ENCODE assay signal across 4 worm cellular contexts in the genomic region with DNA sequence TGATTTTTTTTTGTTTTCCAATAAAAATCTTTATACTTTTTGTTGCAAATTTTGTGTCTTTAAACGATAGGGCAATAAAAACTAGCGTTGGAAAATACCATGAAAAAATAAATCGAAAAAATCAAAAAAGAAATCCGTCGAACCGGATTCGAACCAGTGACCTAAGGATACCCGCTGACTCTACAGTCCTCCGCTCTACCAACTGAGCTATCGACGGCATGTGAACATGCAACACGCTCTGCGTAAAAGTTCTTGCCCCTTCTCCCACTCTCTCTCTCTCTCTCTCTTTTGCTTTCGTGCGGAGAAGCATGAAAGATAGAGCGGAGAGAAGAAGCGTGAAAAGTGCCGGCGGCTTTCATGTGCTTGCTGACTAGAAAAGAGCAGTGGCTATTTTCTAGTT.
TF ChIP-seq lines count a peak whose summit lies in the region.

No protein-coding gene starts in this region.

TF ChIP-seq in whole organism, L2 larva, 48 proteins besides CTCF, POLR2A, EP300 and RAD21 (continued from another document):
- TF ChIP-seq unc-55 (GFP tag; optimal IDR thresholded peaks at IDR 0.05; lab: Kevin White, UChicago), result peak; percentile 66
- TF ChIP-seq C34F6.9 (tag; optimal IDR thresholded peaks at IDR 0.05; lab: Kevin White, UChicago), result peak; percentile 36
- peak; percentile 19 for TF ChIP-seq fos-1 (tag; optimal IDR thresholded peaks at IDR 0.05; lab: Kevin White, UChicago)
- TF ChIP-seq mab-5 (tag; optimal IDR thresholded peaks at IDR 0.05; lab: Kevin White, UChicago), result no peak
- peak; percentile 42 for TF ChIP-seq nhr-21 (tag; optimal IDR thresholded peaks at IDR 0.05; lab: Kevin White, UChicago)
- peak; percentile 83 for TF ChIP-seq nhr-129 (tag; optimal IDR thresholded peaks at IDR 0.05; lab: Kevin White, UChicago)

TF ChIP-seq in whole organism, L4 larva, 104 proteins besides CTCF, POLR2A, EP300 and RAD21 (continued from another document and continues in another):
- TF ChIP-seq lin-15B (tag; optimal IDR thresholded peaks at IDR 0.05; lab: Kevin White, UChicago) (no peak), pqm-1 (tag; optimal IDR thresholded peaks at IDR 0.05; lab: Kevin White, UChicago) (no peak), nhr-237 (tag; optimal IDR thresholded peaks at IDR 0.05; lab: Kevin White, UChicago) (no peak), egl-43 (GFP tag; IDR thresholded peaks at IDR 0.05; lab: Robert Waterston, UW) (peak; percentile 95), nhr-102 (tag; optimal IDR thresholded peaks at IDR 0.05; lab: Kevin White, UChicago) (peak; percentile 70), ZK546.5 (tag; optimal IDR thresholded peaks at IDR 0.05; lab: Kevin White, UChicago) (no peak), gei-8 (GFP tag; optimal IDR thresholded peaks at IDR 0.05; lab: Kevin White, UChicago) (peak; percentile 62), ZK337.2 (GFP tag; IDR thresholded peaks at IDR 0.05; lab: Robert Waterston, UW) (peak; percentile 82), ctbp-1 (GFP tag; IDR thresholded peaks at IDR 0.05; lab: Robert Waterston, UW) (peak; percentile 82), saeg-2 (GFP tag; IDR thresholded peaks at IDR 0.05; lab: Robert Waterston, UW) (peak; percentile 77), F49E8.2 (tag; optimal IDR thresholded peaks at IDR 0.05; lab: Kevin White, UChicago; ENCODE audit: borderline replicate concordance) (peak; percentile 39), aly-2 (tag; optimal IDR thresholded peaks at IDR 0.05; lab: Kevin White, UChicago) (no peak), attf-4 (tag; optimal IDR thresholded peaks at IDR 0.05; lab: Kevin White, UChicago) (no peak), jun-1 (tag; optimal IDR thresholded peaks at IDR 0.05; lab: Kevin White, UChicago) (peak; percentile 32), lir-3 (tag; optimal IDR thresholded peaks at IDR 0.05; lab: Kevin White, UChicago) (peak; percentile 70), ceh-28 (tag; optimal IDR thresholded peaks at IDR 0.05; lab: Kevin White, UChicago) (no peak), madf-9 (GFP tag; conservative IDR thresholded peaks at IDR 0.05; lab: Robert Waterston, UW) (peak; percentile 90), T20F7.1 (GFP tag; optimal IDR thresholded peaks at IDR 0.05; lab: Kevin White, UChicago) (no peak), F44E2.7 (GFP tag; IDR thresholded peaks at IDR 0.05; lab: Robert Waterston, UW) (peak; percentile 91), nhr-25 (tag; optimal IDR thresholded peaks at IDR 0.05; lab: Kevin White, UChicago; ENCODE audit: borderline replicate concordance, insufficient read depth) (no peak), daf-8 (GFP tag; IDR thresholded peaks at IDR 0.05; lab: Robert Waterston, UW) (0 out of 2 replicates have a peak, but pooled peaks have one; percentile 58), lim-7 (GFP tag; IDR thresholded peaks at IDR 0.05; lab: Robert Waterston, UW) (peak; percentile 94), daf-16 (GFP tag; optimal IDR thresholded peaks at IDR 0.05; lab: Kevin White, UChicago) (peak; percentile 59 to 81), daf-16 (tag; optimal IDR thresholded peaks at IDR 0.05; lab: Kevin White, UChicago) (peak; percentile 44), nhr-76 (tag; optimal IDR thresholded peaks at IDR 0.05; lab: Kevin White, UChicago) (no peak), daf-12 (tag; optimal IDR thresholded peaks at IDR 0.05; lab: Kevin White, UChicago) (no peak), ceh-62 (tag; optimal IDR thresholded peaks at IDR 0.05; lab: Kevin White, UChicago) (no peak), nhr-6 (tag; optimal IDR thresholded peaks at IDR 0.05; lab: Kevin White, UChicago) (no peak), zip-11 (GFP tag; IDR thresholded peaks at IDR 0.05; lab: Robert Waterston, UW) (peak; percentile 65; the same call in 1 of the 2 replicates), sdz-12 (GFP tag; optimal IDR thresholded peaks at IDR 0.05; lab: Kevin White, UChicago) (peak; percentile 49), D1046.2 (GFP tag; IDR thresholded peaks at IDR 0.05; lab: Robert Waterston, UW) (peak; percentile 80; the same call in 1 of the 2 replicates), nhr-10 (tag; optimal IDR thresholded peaks at IDR 0.05; lab: Kevin White, UChicago) (no peak), arid-1 (GFP tag; conservative IDR thresholded peaks at IDR 0.05; lab: Robert Waterston, UW) (peak; percentile 93), php-3 (GFP tag; IDR thresholded peaks at IDR 0.05; lab: Robert Waterston, UW) (peak; percentile 76), nhr-42 (GFP tag; IDR thresholded peaks at IDR 0.05; lab: Robert Waterston, UW) (0 out of 2 replicates have a peak, but pooled peaks have one; percentile 71), nhr-111 (GFP tag; optimal IDR thresholded peaks at IDR 0.05; lab: Kevin White, UChicago) (peak; percentile 61), zip-2 (tag; optimal IDR thresholded peaks at IDR 0.05; lab: Kevin White, UChicago) (peak; percentile 40), egl-27 (tag; optimal IDR thresholded peaks at IDR 0.05; lab: Kevin White, UChicago) (no peak), mxl-2 (GFP tag; conservative IDR thresholded peaks at IDR 0.05; lab: Robert Waterston, UW) (peak; percentile 79; the same call in 1 of the 2 replicates)

TF ChIP-seq in whole organism, late embryonic, 69 proteins besides CTCF, POLR2A, EP300 and RAD21 (continued from another document and continues in another):
- TF ChIP-seq dve-1 (tag; optimal IDR thresholded peaks at IDR 0.05; lab: Kevin White, UChicago) (peak; percentile 60), eyg-1 (tag; optimal IDR thresholded peaks at IDR 0.05; lab: Kevin White, UChicago) (peak; percentile 64), hlh-15 (tag; optimal IDR thresholded peaks at IDR 0.05; lab: Kevin White, UChicago) (peak; percentile 80), hlh-30 (tag; optimal IDR thresholded peaks at IDR 0.05; lab: Kevin White, UChicago; ENCODE audit: insufficient read depth) (peak; percentile 12), nhr-11 (tag; optimal IDR thresholded peaks at IDR 0.05; lab: Kevin White, UChicago) (no peak), K02D7.2 (tag; optimal IDR thresholded peaks at IDR 0.05; lab: Kevin White, UChicago) (peak; percentile 64), fkh-6 (tag; optimal IDR thresholded peaks at IDR 0.05; lab: Kevin White, UChicago) (peak; percentile 64), ceh-6 (GFP tag; optimal IDR thresholded peaks at IDR 0.05; lab: Kevin White, UChicago) (peak; percentile 63), pha-2 (tag; optimal IDR thresholded peaks at IDR 0.05; lab: Kevin White, UChicago) (peak; percentile 69), sox-4 (tag; optimal IDR thresholded peaks at IDR 0.05; lab: Kevin White, UChicago) (peak; percentile 81), ahr-1 (tag; optimal IDR thresholded peaks at IDR 0.05; lab: Kevin White, UChicago) (peak; percentile 31), rnt-1 (tag; optimal IDR thresholded peaks at IDR 0.05; lab: Kevin White, UChicago) (peak; percentile 10), pax-1 (tag; optimal IDR thresholded peaks at IDR 0.05; lab: Kevin White, UChicago) (no peak), sdc-2 (tag; optimal IDR thresholded peaks at IDR 0.05; lab: Kevin White, UChicago) (peak; percentile 81), ceh-9 (tag; optimal IDR thresholded peaks at IDR 0.05; lab: Kevin White, UChicago) (peak; percentile 25), ceh-30 (tag; optimal IDR thresholded peaks at IDR 0.05; lab: Kevin White, UChicago) (no peak), ttx-3 (tag; optimal IDR thresholded peaks at IDR 0.05; lab: Kevin White, UChicago) (peak; percentile 73), npax-4 (tag; optimal IDR thresholded peaks at IDR 0.05; lab: Kevin White, UChicago) (peak; percentile 52), ceh-48 (tag; optimal IDR thresholded peaks at IDR 0.05; lab: Kevin White, UChicago) (peak; percentile 57), gmeb-2 (tag; optimal IDR thresholded peaks at IDR 0.05; lab: Kevin White, UChicago) (peak; percentile 81), tbx-2 (tag; optimal IDR thresholded peaks at IDR 0.05; lab: Kevin White, UChicago) (peak; percentile 41), ceh-2 (tag; optimal IDR thresholded peaks at IDR 0.05; lab: Kevin White, UChicago) (peak; percentile 58), unc-42 (tag; optimal IDR thresholded peaks at IDR 0.05; lab: Kevin White, UChicago) (no peak), elt-4 (tag; optimal IDR thresholded peaks at IDR 0.05; lab: Kevin White, UChicago) (no peak), hlh-8 (tag; optimal IDR thresholded peaks at IDR 0.05; lab: Kevin White, UChicago) (peak; percentile 43), Y22D7AL.16 (tag; optimal IDR thresholded peaks at IDR 0.05; lab: Kevin White, UChicago) (peak; percentile 76), ceh-34 (tag; optimal IDR thresholded peaks at IDR 0.05; lab: Kevin White, UChicago) (peak; percentile 48), nhr-232 (tag; optimal IDR thresholded peaks at IDR 0.05; lab: Kevin White, UChicago) (peak; percentile 71), K09A11.1 (tag; optimal IDR thresholded peaks at IDR 0.05; lab: Kevin White, UChicago; ENCODE audit: insufficient read depth) (no peak), T23F11.4 (GFP tag; optimal IDR thresholded peaks at IDR 0.05; lab: Kevin White, UChicago) (peak; percentile 62), zip-5 (tag; optimal IDR thresholded peaks at IDR 0.05; lab: Kevin White, UChicago) (peak; percentile 43), hlh-13 (GFP tag; optimal IDR thresholded peaks at IDR 0.05; lab: Kevin White, UChicago) (peak; percentile 62), ceh-19 (GFP tag; optimal IDR thresholded peaks at IDR 0.05; lab: Kevin White, UChicago) (peak; percentile 86), che-1 (tag; optimal IDR thresholded peaks at IDR 0.05; lab: Kevin White, UChicago) (peak; percentile 74), pros-1 (tag; optimal IDR thresholded peaks at IDR 0.05; lab: Kevin White, UChicago) (no peak), pqm-1 (tag; optimal IDR thresholded peaks at IDR 0.05; lab: Kevin White, UChicago) (peak; percentile 47), ets-4 (tag; optimal IDR thresholded peaks at IDR 0.05; lab: Kevin White, UChicago) (peak; percentile 56), fax-1 (tag; optimal IDR thresholded peaks at IDR 0.05; lab: Kevin White, UChicago) (peak; percentile 56), tbx-7 (tag; optimal IDR thresholded peaks at IDR 0.05; lab: Kevin White, UChicago) (peak; percentile 10), pag-3 (tag; optimal IDR thresholded peaks at IDR 0.05; lab: Kevin White, UChicago; ENCODE audit: borderline replicate concordance) (no peak), C08G9.2 (tag; optimal IDR thresholded peaks at IDR 0.05; lab: Kevin White, UChicago) (peak; percentile 72), ceh-22 (tag; optimal IDR thresholded peaks at IDR 0.05; lab: Kevin White, UChicago) (no peak), dmd-4 (tag; optimal IDR thresholded peaks at IDR 0.05; lab: Kevin White, UChicago; ENCODE audit: borderline replicate concordance) (peak; percentile 79)

TF ChIP-seq in whole organism, mixed stage, embryonic, 35 proteins besides CTCF, POLR2A, EP300 and RAD21 (continued from another document):
- TF ChIP-seq mep-1 (tag; optimal IDR thresholded peaks at IDR 0.05; lab: Kevin White, UChicago) (peak; percentile 42), unc-62 (GFP tag; optimal IDR thresholded peaks at IDR 0.05; lab: Kevin White, UChicago) (no peak), sptf-1 (tag; optimal IDR thresholded peaks at IDR 0.05; lab: Kevin White, UChicago) (no peak), unc-39 (tag; optimal IDR thresholded peaks at IDR 0.05; lab: Kevin White, UChicago) (no peak), hlh-1 (tag; optimal IDR thresholded peaks at IDR 0.05; lab: Kevin White, UChicago) (no peak), lin-13 (tag; optimal IDR thresholded peaks at IDR 0.05; lab: Kevin White, UChicago) (no peak), zip-8 (tag; optimal IDR thresholded peaks at IDR 0.05; lab: Kevin White, UChicago) (no peak)
TF ChIP-seq in whole organism, mixed stage, embryonic: peak in this region for 14.
